Worm (Caenorhabditis elegans) whole organism, L1 larva: Measurements from ENCODE around the gene K01B6.4.

ENCODE experiments used
- C34B4.2 ChIP-seq: sonication (generic microtip); optimal IDR thresholded peaks from 2 replicates; lab custom pipeline; 2017; ENCODE audit warnings: mild to moderate bottlenecking, missing genetic modification characterization, missing compliant biosample characterization
- Y116A8C.19 ChIP-seq: sonication (generic microtip); optimal IDR thresholded peaks from 2 replicates; lab custom pipeline; 2016; ENCODE audit warnings: missing compliant biosample characterization, missing genetic modification characterization, borderline replicate concordance
- aha-1 ChIP-seq: fragments of 150-350 bp; optimal IDR thresholded peaks from 2 replicates; lab custom pipeline; 2014; ENCODE audit warnings: missing biosample characterization, missing genetic modification characterization
- alr-1 ChIP-seq: fragments of 200-800 bp; sonication (Bioruptor generic); optimal IDR thresholded peaks from 2 replicates; lab custom pipeline; 2018; ENCODE audit warnings: borderline replicate concordance, mild to moderate bottlenecking, missing genetic modification characterization, missing compliant biosample characterization
- blmp-1 ChIP-seq: fragments of 150-350 bp; optimal IDR thresholded peaks from 2 replicates; lab custom pipeline; 2014; ENCODE audit warnings: missing biosample characterization, missing genetic modification characterization
- ceh-90 ChIP-seq: sonication (generic microtip); optimal IDR thresholded peaks from 2 replicates; lab custom pipeline; 2016; ENCODE audit warnings: missing genetic modification characterization, missing compliant biosample characterization
- dpl-1 ChIP-seq, 3 experiments: fragments of 150-350 bp in 2 of 3; sonication (generic microtip) in 1 of 3; optimal IDR thresholded peaks; 2 replicates each; lab custom pipeline; 2014 to 2017; ENCODE audit warnings: missing biosample characterization in 3 of 3, missing genetic modification characterization in 3 of 3, missing genetic modification reagents in 3 of 3
- efl-1 ChIP-seq, 4 experiments: fragments of 150-350 bp; optimal IDR thresholded peaks in 3 of 4; peaks in 1 of 4; 1 replicate in 1 of 4; 2 replicates in 3 of 4; lab custom pipeline; 2014; ENCODE audit warnings: missing biosample characterization in 2 of 4, missing genetic modification characterization in 2 of 4, missing genetic modification reagents in 2 of 4
- egl-13 ChIP-seq: sonication (generic microtip); optimal IDR thresholded peaks from 2 replicates; lab custom pipeline; 2016; ENCODE audit warnings: missing genotype, missing genetic modification reagents, missing genetic modification characterization, missing compliant biosample characterization
- elt-2 ChIP-seq: sonication (generic microtip); optimal IDR thresholded peaks from 2 replicates; lab custom pipeline; 2016; ENCODE audit warnings: missing genetic modification characterization, mild to moderate bottlenecking, inconsistent platforms, missing compliant biosample characterization, missing genetic modification reagents
- elt-3 ChIP-seq, 6 experiments: fragments of 150-350 bp in 1 of 6; sonication (generic microtip); optimal IDR thresholded peaks; 2 replicates each; lab custom pipeline; 2017 to 2018; ENCODE audit warnings: missing biosample characterization in 6 of 6, missing genetic modification characterization in 6 of 6, inconsistent platforms in 1 of 6
- hlh-17 ChIP-seq: fragments of 200-800 bp; sonication (Bioruptor generic); optimal IDR thresholded peaks from 2 replicates; lab custom pipeline; 2018; ENCODE audit warnings: missing genetic modification characterization, mild to moderate bottlenecking, missing compliant biosample characterization, moderate library complexity, borderline replicate concordance
- isw-1 ChIP-seq: fragments of 200-800 bp; sonication (Bioruptor generic); IDR thresholded peaks from 2 replicates; pipeline ENCODE4 v1.3.6; 2022; ENCODE audit warnings: missing genetic modification characterization, missing compliant biosample characterization
- jun-1 ChIP-seq: fragments of 150-350 bp; optimal IDR thresholded peaks from 2 replicates; lab custom pipeline; 2014; ENCODE audit warnings: missing biosample characterization, missing genetic modification reagents, missing genetic modification characterization
- lin-14 ChIP-seq: fragments of 200-800 bp; sonication (Bioruptor generic); optimal IDR thresholded peaks from 2 replicates; lab custom pipeline; 2018; ENCODE audit warnings: mild to moderate bottlenecking, missing genetic modification characterization, moderate library complexity, missing compliant biosample characterization
- lin-35 ChIP-seq, 2 experiments: fragments of 150-350 bp; optimal IDR thresholded peaks; 2 replicates each; lab custom pipeline; 2014; ENCODE audit warnings: missing biosample characterization in 2 of 2, missing genetic modification characterization in 2 of 2, missing genetic modification reagents in 2 of 2
- lir-3 ChIP-seq: sonication (generic microtip); optimal IDR thresholded peaks from 2 replicates; lab custom pipeline; 2016; ENCODE audit warnings: mild to moderate bottlenecking, missing genetic modification characterization, moderate library complexity, missing compliant biosample characterization; ENCODE audit not compliant: poor library complexity
- lsy-2 ChIP-seq, 2 experiments: fragments of 150-350 bp; optimal IDR thresholded peaks; 2 replicates each; lab custom pipeline; 2014; ENCODE audit warnings: missing biosample characterization in 2 of 2, missing genetic modification characterization in 2 of 2
- mdl-1 ChIP-seq, 2 experiments: fragments of 150-350 bp; optimal IDR thresholded peaks; 2 replicates each; lab custom pipeline; 2014 to 2017; ENCODE audit warnings: missing biosample characterization in 2 of 2, missing genetic modification characterization in 2 of 2, inconsistent platforms in 1 of 2
- nhr-12 ChIP-seq: sonication (generic microtip); optimal IDR thresholded peaks from 2 replicates; lab custom pipeline; 2017; ENCODE audit warnings: missing biosample characterization, missing genetic modification characterization
- nhr-20 ChIP-seq: sonication (generic microtip); optimal IDR thresholded peaks from 2 replicates; lab custom pipeline; 2016; ENCODE audit warnings: mild to moderate bottlenecking, missing genetic modification characterization, missing compliant biosample characterization
- nhr-28 ChIP-seq: fragments of 150-350 bp; optimal IDR thresholded peaks from 2 replicates; lab custom pipeline; 2014; ENCODE audit warnings: missing biosample characterization, missing genetic modification characterization
- nhr-71 ChIP-seq: sonication (generic microtip); optimal IDR thresholded peaks from 2 replicates; lab custom pipeline; 2016; ENCODE audit warnings: mild to moderate bottlenecking, missing genetic modification characterization, moderate library complexity, missing compliant biosample characterization
- nhr-84 ChIP-seq: sonication (generic microtip); optimal IDR thresholded peaks from 2 replicates; lab custom pipeline; 2017; ENCODE audit warnings: missing biosample characterization, missing genetic modification characterization
- nhr-85 ChIP-seq: sonication (generic microtip); peaks from one replicate; lab custom pipeline; 2016; ENCODE audit warnings: missing genetic modification characterization, inconsistent platforms, missing compliant biosample characterization
- nhr-90 ChIP-seq: sonication (generic microtip); optimal IDR thresholded peaks from 2 replicates; lab custom pipeline; 2016; ENCODE audit warnings: mild to moderate bottlenecking, missing genetic modification characterization, missing compliant biosample characterization; ENCODE audit not compliant: poor library complexity
- snpc-4 ChIP-seq: fragments of 150-350 bp; optimal IDR thresholded peaks from 2 replicates; lab custom pipeline; 2014; ENCODE audit warnings: missing biosample characterization, missing genetic modification characterization
- unc-130 ChIP-seq: fragments of 150-350 bp; optimal IDR thresholded peaks from 2 replicates; lab custom pipeline; 2017; ENCODE audit warnings: missing biosample characterization, missing genetic modification characterization, inconsistent platforms
- unc-62 ChIP-seq: fragments of 150-350 bp; optimal IDR thresholded peaks from 2 replicates; lab custom pipeline; 2014; ENCODE audit warnings: missing biosample characterization, missing genetic modification reagents, missing genetic modification characterization
- unc-98 ChIP-seq: fragments of 200-800 bp; sonication (Bioruptor generic); IDR thresholded peaks from 2 replicates; pipeline ENCODE4 v1.3.6; 2022; ENCODE audit warnings: missing genetic modification characterization, missing compliant biosample characterization
- vab-15 ChIP-seq: sonication (generic microtip); optimal IDR thresholded peaks from 2 replicates; lab custom pipeline; 2017; ENCODE audit warnings: missing genotype, mild to moderate bottlenecking, missing genetic modification characterization, missing compliant biosample characterization
- ztf-4 ChIP-seq: fragments of 150-350 bp; optimal IDR thresholded peaks from 2 replicates; lab custom pipeline; 2014; ENCODE audit warnings: missing biosample characterization, missing genetic modification characterization

Gene K01B6.4

ce11 chrIII:9300670-9301069 lies 3.4 kb upstream of the K01B6.4 start:
- TF ChIP-seq nhr-85, result peak; percentile 68
- peak in 1 of 2 experiments; percentile 3 for TF ChIP-seq lsy-2 (tag; optimal IDR thresholded peaks at IDR 0.05; lab: Kevin White, UChicago)
- peak in 2 of 6 experiments; percentile 15 to 40 for TF ChIP-seq elt-3 (tag; optimal IDR thresholded peaks at IDR 0.05; lab: Kevin White, UChicago)
- peak; percentile 34 for TF ChIP-seq lin-14 (GFP tag; lab: Kevin White, UChicago)
- no peak for TF ChIP-seq unc-62
- TF ChIP-seq efl-1 (optimal IDR thresholded peaks at IDR 0.05; lab: Kevin White, UChicago), result no peak
- TF ChIP-seq efl-1 (GFP tag; optimal IDR thresholded peaks at IDR 0.05 in 1 of 2; lab: Kevin White, UChicago), result peak in 1 of 2 experiments; percentile 20
- peak; percentile 81 for TF ChIP-seq blmp-1 (tag; lab: Kevin White, UChicago)
- no peak for TF ChIP-seq unc-130 (tag; lab: Kevin White, UChicago)
- TF ChIP-seq hlh-17 (GFP tag; lab: Kevin White, UChicago), result no peak
- peak; percentile 10 for TF ChIP-seq nhr-20 (tag; lab: Kevin White, UChicago)
- TF ChIP-seq elt-2 (tag; lab: Kevin White, UChicago), result no peak
- no peak for TF ChIP-seq nhr-12 (tag; lab: Kevin White, UChicago)
- TF ChIP-seq nhr-71 (tag; lab: Kevin White, UChicago), result peak; percentile 0
- TF ChIP-seq nhr-84 (tag; lab: Kevin White, UChicago), result no peak

- TF ChIP-seq isw-1 (GFP tag; lab: Robert Waterston, UW) (no peak), blmp-1 (tag; lab: Kevin White, UChicago) (peak; percentile 42)
These were observed 2.7 kb upstream of the K01B6.4 start, which contains the start of gene K01B6.3 for ce11 chrIII:9299919-9300318. Gene K01B6.3 (plus strand): TSS chrIII:9300219.

ce11 chrIII:9299116-9299515 lies 1.9 kb upstream of the K01B6.4 start:
- TF ChIP-seq Y116A8C.19 (tag; lab: Kevin White, UChicago), result no peak
- peak; percentile 51 for TF ChIP-seq blmp-1 (tag; lab: Kevin White, UChicago)
- TF ChIP-seq, all 84 proteins: peak for 1

- TF ChIP-seq snpc-4 (tag; lab: Kevin White, UChicago), result peak; percentile 2
These were observed 5.6 kb downstream of the K01B6.4 start for ce11 chrIII:9291633-9292032.

ce11 chrIII:9289815-9290214 lies 7.4 kb downstream of the K01B6.4 start:
- TF ChIP-seq jun-1 (tag; lab: Kevin White, UChicago) (peak; percentile 24), elt-2 (tag; lab: Kevin White, UChicago) (peak; percentile 90), lin-35 (GFP tag; optimal IDR thresholded peaks at IDR 0.05; lab: Kevin White, UChicago) (peak in 1 of 2 experiments; percentile 53), snpc-4 (tag; lab: Kevin White, UChicago) (no peak), nhr-20 (tag; lab: Kevin White, UChicago) (peak; percentile 57), nhr-85 (peak; percentile 64), egl-13 (no peak), efl-1 (optimal IDR thresholded peaks at IDR 0.05; lab: Kevin White, UChicago) (no peak), efl-1 (GFP tag; optimal IDR thresholded peaks at IDR 0.05 in 1 of 2; lab: Kevin White, UChicago) (peak in 1 of 2 experiments; percentile 76), nhr-90 (tag; lab: Kevin White, UChicago) (peak; percentile 3)

- TF ChIP-seq ztf-4 (tag; lab: Kevin White, UChicago) (no peak), elt-2 (tag; lab: Kevin White, UChicago) (peak; percentile 15), jun-1 (tag; lab: Kevin White, UChicago) (no peak), lin-35 (GFP tag; optimal IDR thresholded peaks at IDR 0.05; lab: Kevin White, UChicago) (no peak)
These were observed 8.7 kb downstream of the K01B6.4 start for ce11 chrIII:9288540-9288939.

ce11 chrIII:9281480-9281879 lies 15.8 kb downstream of the K01B6.4 start, which contains the start of gene fozi-1:
Gene fozi-1 (plus strand): TSS chrIII:9281780.
- TF ChIP-seq dpl-1 (GFP tag; optimal IDR thresholded peaks at IDR 0.05; lab: Kevin White, UChicago) (no peak), lir-3 (tag; lab: Kevin White, UChicago) (no peak), egl-13 (no peak), blmp-1 (tag; lab: Kevin White, UChicago) (no peak), alr-1 (tag; lab: Kevin White, UChicago) (no peak), vab-15 (tag; lab: Kevin White, UChicago) (no peak), isw-1 (GFP tag; lab: Robert Waterston, UW) (no peak), mdl-1 (tag; optimal IDR thresholded peaks at IDR 0.05; lab: Kevin White, UChicago) (no peak), ceh-90 (tag; lab: Kevin White, UChicago) (no peak), nhr-28 (tag; lab: Kevin White, UChicago) (no peak), unc-98 (no peak), ztf-4 (tag; lab: Kevin White, UChicago) (no peak), aha-1 (tag; lab: Kevin White, UChicago) (no peak), C34B4.2 (tag; lab: Kevin White, UChicago) (no peak)
